Fruit fly (Drosophila melanogaster) whole organism, larva: ENCODE measurements around the gene elfless.

Experiments used
- noc ChIP-seq: fragments of 200-800 bp; sonication (Bioruptor generic); optimal IDR thresholded peaks from 3 replicates; lab custom pipeline; 2019; ENCODE audit warnings: missing biosample characterization, mild to moderate bottlenecking, missing genetic modification characterization, moderate library complexity

Gene elfless

DNA sequence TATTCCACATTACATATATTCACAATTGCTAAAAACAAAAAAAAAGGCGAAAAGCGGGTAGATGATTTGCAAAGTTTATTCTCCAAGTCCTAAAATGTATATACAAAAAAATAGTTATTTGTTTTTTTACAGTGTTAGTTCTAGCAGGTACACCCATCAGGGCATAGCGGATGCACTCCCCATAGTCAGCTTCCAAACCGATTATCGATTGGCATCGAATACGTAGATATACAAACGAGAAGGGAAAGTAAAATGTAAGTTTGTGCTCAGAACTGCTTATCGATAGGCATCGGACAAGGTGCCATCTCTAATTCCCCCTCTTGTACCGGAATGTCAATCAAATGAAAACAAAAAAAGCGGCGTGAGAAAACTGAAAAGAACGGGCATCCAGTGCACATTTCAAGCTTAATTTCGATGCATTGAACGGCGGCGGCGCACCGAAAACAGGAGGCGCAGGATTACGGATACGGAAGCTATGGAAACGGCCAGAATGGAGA, 48.2 kb downstream of the elfless start, which contains the start of gene CG5674:
Gene CG5674, plus strand, starts transcription at position 309 of the 497 bp plus-strand sequence.
- TF ChIP-seq noc (tag; lab: Kevin White, UChicago): no peak

DNA sequence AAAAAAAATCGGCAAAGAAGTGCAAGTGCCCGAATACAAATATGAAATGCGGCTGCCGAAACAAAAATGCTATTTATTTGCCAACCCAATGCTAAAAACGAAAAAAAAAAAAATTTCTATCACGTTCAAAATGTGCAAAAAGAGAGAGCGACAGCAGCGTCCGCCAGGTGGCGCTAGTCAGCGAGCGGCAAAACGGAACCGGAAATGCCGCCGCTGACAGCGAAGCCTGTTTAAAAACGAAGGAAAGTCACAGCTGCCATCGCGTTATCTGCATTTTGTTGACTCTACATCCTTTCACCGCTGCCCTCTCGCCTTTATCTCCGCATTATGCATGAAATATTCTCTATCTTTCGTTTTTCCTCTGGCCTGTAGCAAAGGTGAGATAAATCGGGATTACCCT, 51.1 kb downstream of the elfless start:
- no peak for TF ChIP-seq noc (tag; lab: Kevin White, UChicago)
